Fruit fly (Drosophila melanogaster) S2 (cell line): Measurements from ENCODE around the gene CG10348.

Experiments used
- CG8478 ChIP-seq: fragments of >200 bp; optimal IDR thresholded peaks from 2 replicates; lab custom pipeline; 2018
- CTCF ChIP-seq, 2 experiments: fragments of >200 bp; optimal IDR thresholded peaks; 2 replicates each; lab custom pipeline; 2018

CG10348 gene

dm6 chr2L:18702721-18703488 lies 29.4 kb downstream of the CG10348 start, which contains the start of the genes CG10376 and CG10343:
CG10376 (minus strand) TSS chr2L:18703105.
CG10343 (plus strand) TSS chr2L:18703473.
- TF ChIP-seq CTCF (optimal IDR thresholded peaks at IDR 0.05; lab: Kevin White, UChicago) (no peak), CG8478 (no peak)

dm6 chr2L:18698559-18699130 lies 33.7 kb downstream of the CG10348 start, which contains the start of gene CG10341:
CG10341 (plus strand) TSS chr2L:18698714.
- TF ChIP-seq CTCF (optimal IDR thresholded peaks at IDR 0.05; lab: Kevin White, UChicago) = no peak
- TF ChIP-seq CG8478 = no peak

dm6 chr2L:18695404-18695804 lies 36.9 kb downstream of the CG10348 start, which contains the start of the genes CG10383 and CG10338:
CG10383 (minus strand) TSS chr2L:18695602.
CG10338 (plus strand) TSS chr2L:18695664.
- TF ChIP-seq CG8478 (no peak), CTCF (optimal IDR thresholded peaks at IDR 0.05; lab: Kevin White, UChicago) (no peak)

dm6 chr2L:18694724-18695105 lies 37.6 kb downstream of the CG10348 start:
- TF ChIP-seq CTCF (optimal IDR thresholded peaks at IDR 0.05; lab: Kevin White, UChicago) = no peak
- no peak for TF ChIP-seq CG8478

dm6 chr2L:18693877-18694723 lies 38.2 kb downstream of the CG10348 start:
- TF ChIP-seq CTCF (optimal IDR thresholded peaks at IDR 0.05; lab: Kevin White, UChicago) (no peak), CG8478 (no peak)

dm6 chr2L:18689376-18689775 lies 42.9 kb downstream of the CG10348 start, which contains the start of gene CG10336:
CG10336 (plus strand) TSS chr2L:18689528.
- TF ChIP-seq CG8478 = no peak
- TF ChIP-seq CTCF (optimal IDR thresholded peaks at IDR 0.05; lab: Kevin White, UChicago) = no peak

dm6 chr2L:18688646-18689296 lies 43.6 kb downstream of the CG10348 start, which contains the start of gene msl-1:
msl-1 (minus strand) TSS chr2L:18688800.
- TF ChIP-seq CTCF (optimal IDR thresholded peaks at IDR 0.05; lab: Kevin White, UChicago) = peak; percentile 36 to 46
- no peak for TF ChIP-seq CG8478

dm6 chr2L:18687827-18688226 lies 44.5 kb downstream of the CG10348 start:
- no peak for TF ChIP-seq CG8478
- no peak for TF ChIP-seq CTCF (optimal IDR thresholded peaks at IDR 0.05; lab: Kevin White, UChicago)

- no peak for TF ChIP-seq CTCF (optimal IDR thresholded peaks at IDR 0.05; lab: Kevin White, UChicago)
- no peak for TF ChIP-seq CG8478
Observed at dm6 chr2L:18681903-18682302, 50.4 kb downstream of the CG10348 start, which contains the start of gene tos. tos (minus strand) TSS chr2L:18682075.

- TF ChIP-seq CTCF (optimal IDR thresholded peaks at IDR 0.05; lab: Kevin White, UChicago) (no peak), CG8478 (no peak)
Observed at dm6 chr2L:18677910-18678639, 54.2 kb downstream of the CG10348 start.

dm6 chr2L:18676948-18677820 lies 55.1 kb downstream of the CG10348 start, which contains the start of the genes Mst36Fa and CG31751:
Mst36Fa (minus strand) TSS chr2L:18676998.
CG31751 (plus strand) TSS chr2L:18677221.
- TF ChIP-seq CG8478 = no peak
- no peak for TF ChIP-seq CTCF (optimal IDR thresholded peaks at IDR 0.05; lab: Kevin White, UChicago)

dm6 chr2L:18674994-18675393 lies 57.3 kb downstream of the CG10348 start, which contains the start of gene Mst36Fb:
Mst36Fb (minus strand) TSS chr2L:18675094.
- TF ChIP-seq CG8478 (no peak), CTCF (optimal IDR thresholded peaks at IDR 0.05; lab: Kevin White, UChicago) (no peak)

dm6 chr2L:18673185-18673584 lies 59.1 kb downstream of the CG10348 start, which contains the start of gene CG43339:
CG43339 (minus strand) TSS chr2L:18673285.
- TF ChIP-seq CG8478 (no peak), CTCF (optimal IDR thresholded peaks at IDR 0.05; lab: Kevin White, UChicago) (no peak)
